Worm (Caenorhabditis elegans) whole organism, mixed stage, embryonic: ENCODE measurements around the gene Y4C6B.2.

Experiments used
- blmp-1 ChIP-seq: fragments of 150-350 bp; optimal IDR thresholded peaks from 2 replicates; lab custom pipeline; 2014; ENCODE audit warnings: missing biosample characterization, missing genetic modification characterization
- ceh-39 ChIP-seq: fragments of 150-350 bp; optimal IDR thresholded peaks from 2 replicates; lab custom pipeline; 2014; ENCODE audit warnings: missing biosample characterization, missing genetic modification characterization
- ces-1 ChIP-seq: fragments of 150-350 bp; optimal IDR thresholded peaks from 2 replicates; lab custom pipeline; 2014; ENCODE audit warnings: missing biosample characterization, missing genetic modification reagents, missing genetic modification characterization
- drap-1 ChIP-seq: fragments of 200-800 bp; sonication (Bioruptor generic); optimal IDR thresholded peaks from 3 replicates; lab custom pipeline; 2018; ENCODE audit warnings: mild to moderate bottlenecking, missing genetic modification characterization, missing compliant biosample characterization
- elt-3 ChIP-seq: fragments of 150-350 bp; optimal IDR thresholded peaks from 2 replicates; lab custom pipeline; 2014; ENCODE audit warnings: missing biosample characterization, missing genetic modification characterization
- lsy-2 ChIP-seq: fragments of 150-350 bp; optimal IDR thresholded peaks from 2 replicates; lab custom pipeline; 2014; ENCODE audit warnings: missing biosample characterization, missing genetic modification characterization
- nhr-12 ChIP-seq: fragments of 150-350 bp; optimal IDR thresholded peaks from 2 replicates; lab custom pipeline; 2014; ENCODE audit warnings: missing biosample characterization, missing genetic modification characterization
- nhr-237 ChIP-seq: fragments of 150-350 bp; optimal IDR thresholded peaks from 2 replicates; lab custom pipeline; 2014; ENCODE audit warnings: missing biosample characterization, missing genetic modification characterization
- nhr-28 ChIP-seq: fragments of 150-350 bp; optimal IDR thresholded peaks from 2 replicates; lab custom pipeline; 2014; ENCODE audit warnings: missing biosample characterization, missing genetic modification characterization
- snpc-4 ChIP-seq: fragments of 150-350 bp; optimal IDR thresholded peaks from 2 replicates; lab custom pipeline; 2014; ENCODE audit warnings: missing biosample characterization, missing genetic modification characterization
- tbx-8 ChIP-seq: fragments of 200-800 bp; sonication (Bioruptor generic); optimal IDR thresholded peaks from 2 replicates; lab custom pipeline; 2018; ENCODE audit warnings: mild to moderate bottlenecking, missing genetic modification characterization, moderate library complexity, missing compliant biosample characterization
- unc-39 ChIP-seq: fragments of 150-350 bp; optimal IDR thresholded peaks from 2 replicates; lab custom pipeline; 2014; ENCODE audit warnings: missing biosample characterization, missing genetic modification characterization
- ztf-11 ChIP-seq: fragments of 150-350 bp; optimal IDR thresholded peaks from 2 replicates; lab custom pipeline; 2014; ENCODE audit warnings: missing biosample characterization, missing genetic modification characterization

DNA sequence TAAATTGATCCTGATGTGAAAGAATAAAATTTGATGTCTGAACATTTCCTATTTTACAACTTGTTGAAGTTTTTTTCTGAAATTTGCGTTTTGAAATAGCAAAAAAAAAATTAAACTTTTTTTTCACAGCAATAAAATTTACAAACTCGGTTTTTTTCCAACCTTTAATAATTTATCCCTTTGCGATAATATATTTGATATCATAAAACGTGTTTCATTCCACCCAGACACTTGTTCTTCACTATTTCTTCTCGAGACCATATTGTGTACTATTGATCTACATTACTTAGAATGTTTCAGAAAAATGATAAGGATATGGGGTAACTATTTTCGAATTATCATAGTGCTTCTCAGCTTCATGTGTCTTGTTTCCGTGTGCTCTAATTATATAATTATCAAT lies 13.2 kb upstream of the Y4C6B.2 start, which contains the start of gene Y4C6B.4:
- no peak for TF ChIP-seq blmp-1 (tag; lab: Kevin White, UChicago)
- no peak for TF ChIP-seq ztf-11
- TF ChIP-seq tbx-8 (GFP tag; lab: Kevin White, UChicago): no peak
- no peak for TF ChIP-seq nhr-12 (tag; lab: Kevin White, UChicago)
- TF ChIP-seq nhr-28 (tag; lab: Kevin White, UChicago): no peak
- no peak for TF ChIP-seq nhr-237 (tag; lab: Kevin White, UChicago)
- TF ChIP-seq unc-39 (tag; lab: Kevin White, UChicago): no peak
- no peak for TF ChIP-seq elt-3
- no peak for TF ChIP-seq ceh-39 (tag; lab: Kevin White, UChicago)
- TF ChIP-seq ces-1 (GFP tag; lab: Kevin White, UChicago): no peak
- no peak for TF ChIP-seq drap-1 (GFP tag; lab: Kevin White, UChicago)
- no peak for TF ChIP-seq snpc-4 (tag; lab: Kevin White, UChicago)
- TF ChIP-seq lsy-2 (tag; lab: Kevin White, UChicago): no peak
